Fruit fly (Drosophila melanogaster): ENCODE measurements around the gene Pi4KIIIalpha.
A peak's percentile ranks its signal among the peaks of the same experiment; 100 is the strongest.

DNA sequence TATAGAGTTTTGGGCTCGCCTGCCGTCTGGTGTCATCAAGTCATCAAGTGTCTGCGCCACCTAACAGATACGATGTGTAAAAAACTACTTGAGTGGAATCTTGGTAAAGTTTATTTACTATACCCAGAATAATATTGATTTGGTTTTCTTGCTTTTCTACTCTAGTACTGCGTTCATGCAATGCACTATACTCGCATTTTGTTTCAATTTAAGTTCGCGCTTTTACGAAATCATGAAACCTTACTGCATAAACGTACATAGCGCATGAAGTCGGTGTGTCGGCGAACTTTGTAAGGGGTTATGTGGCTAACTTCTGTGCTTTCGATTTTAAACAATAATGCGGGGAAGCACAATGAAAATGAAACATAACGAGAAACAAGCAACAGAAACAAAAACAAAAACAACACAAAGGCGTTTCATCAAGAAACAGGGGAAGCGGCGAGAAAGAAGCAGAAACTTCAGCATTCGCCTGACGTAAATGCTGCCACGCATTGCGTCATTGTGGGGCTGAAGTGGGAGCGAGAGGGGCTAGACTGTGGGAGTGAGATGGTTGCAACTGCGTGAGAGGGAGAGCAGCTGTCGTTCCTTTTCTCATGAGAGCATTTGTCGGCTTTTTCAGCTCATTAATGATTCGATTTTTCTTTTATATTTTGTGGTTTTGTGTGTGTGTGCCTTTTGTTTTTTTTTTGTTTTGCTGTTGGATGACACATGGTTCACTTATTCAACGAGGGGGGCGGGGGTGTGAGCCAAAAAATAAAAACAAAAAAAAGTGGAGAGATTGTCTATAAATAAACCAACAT is 27.7 kb downstream of the Pi4KIIIalpha start:
- TF ChIP-seq N (GFP tag; optimal IDR thresholded peaks at IDR 0.05) (no peak), Rel (GFP tag; optimal IDR thresholded peaks at IDR 0.05) (peak; percentile 6), Rel (tag; optimal IDR thresholded peaks at IDR 0.05) (peak; percentile 98), pan (optimal IDR thresholded peaks at IDR 0.05) (no peak), ey (GFP tag; optimal IDR thresholded peaks at IDR 0.05) (no peak), fru (GFP tag; optimal IDR thresholded peaks at IDR 0.05) (no peak), Vsx2 (GFP tag; optimal IDR thresholded peaks at IDR 0.05; ENCODE audit: partially characterized antibody) (no peak), psq (GFP tag; optimal IDR thresholded peaks at IDR 0.05) (peak; percentile 25), h (GFP tag; optimal IDR thresholded peaks at IDR 0.05) (no peak)

All from whole organism, wandering third instar larva.